Fruit fly (Drosophila melanogaster) whole organism, embryonic: Measurements from ENCODE around the gene mldr.

Experiments used
- Bgb ChIP-seq: fragments of 200-800 bp; sonication (Bioruptor generic); IDR thresholded peaks from 2 replicates; pipeline ENCODE4 v1.3.6; 2022; ENCODE audit warnings: missing biosample characterization, missing genetic modification characterization; ENCODE audit not compliant: partially characterized antibody
- BtbVII ChIP-seq: fragments of 200-800 bp; sonication (Bioruptor generic); optimal IDR thresholded peaks from 3 replicates; lab custom pipeline; 2017; ENCODE audit warnings: missing biosample characterization, mild to moderate bottlenecking, missing genetic modification characterization
- CG12769 ChIP-seq: fragments of 200-800 bp; sonication (Bioruptor generic); optimal IDR thresholded peaks from 2 replicates; lab custom pipeline; 2019; ENCODE audit warnings: missing biosample characterization, mild to moderate bottlenecking, missing genetic modification characterization, moderate library complexity
- CG14441 ChIP-seq: fragments of 200-800 bp; sonication (Bioruptor generic); IDR thresholded peaks from 2 replicates; pipeline ENCODE4 v1.3.6; 2022; ENCODE audit warnings: missing biosample characterization, missing genetic modification characterization
- CG42726 ChIP-seq: fragments of 200-800 bp; sonication (Bioruptor generic); IDR thresholded peaks from 2 replicates; pipeline ENCODE4 v1.3.6; 2022; ENCODE audit warnings: missing biosample characterization, missing genetic modification characterization; ENCODE audit not compliant: partially characterized antibody
- Dbx ChIP-seq: fragments of 200-800 bp; sonication (Bioruptor generic); IDR thresholded peaks from 3 replicates; pipeline ENCODE4 v1.3.6; 2022; ENCODE audit warnings: missing biosample characterization, missing genetic modification characterization
- Hr78 ChIP-seq, 2 experiments: fragments of 200-800 bp in 1 of 2; fragments of >200 bp in 1 of 2; sonication (Bioruptor generic) in 1 of 2; optimal IDR thresholded peaks; 2 replicates each; lab custom pipeline; 2017 to 2019; ENCODE audit warnings: missing biosample characterization in 2 of 2, missing genetic modification characterization in 2 of 2, mild to moderate bottlenecking in 1 of 2, moderate library complexity in 1 of 2
- Sin3A ChIP-seq: fragments of >200 bp; optimal IDR thresholded peaks from 2 replicates; lab custom pipeline; 2018
- danr ChIP-seq: fragments of 200-800 bp; sonication (Bioruptor generic); IDR thresholded peaks from 2 replicates; pipeline ENCODE4 v1.3.6; 2022; ENCODE audit warnings: missing biosample characterization, missing genetic modification characterization
- dm ChIP-seq: fragments of 200-800 bp; sonication (Bioruptor generic); optimal IDR thresholded peaks from 3 replicates; lab custom pipeline; 2016; ENCODE audit warnings: missing biosample characterization, missing genetic modification characterization
- jumu ChIP-seq: fragments of 200-800 bp; sonication (Bioruptor generic); optimal IDR thresholded peaks from 3 replicates; lab custom pipeline; 2016; ENCODE audit warnings: missing biosample characterization, missing genetic modification characterization
- lov ChIP-seq, 2 experiments: fragments of 200-800 bp in 1 of 2; fragments of >200 bp in 1 of 2; sonication (Bioruptor generic) in 1 of 2; IDR thresholded peaks in 1 of 2; optimal IDR thresholded peaks in 1 of 2; 2 replicates in 1 of 2; 3 replicates in 1 of 2; pipeline versions ENCODE4 v1.3.6 to Lab custom; 2017 to 2022; ENCODE audit warnings: missing biosample characterization in 1 of 2, missing genetic modification characterization in 1 of 2
- tna ChIP-seq: fragments of 200-800 bp; sonication (Bioruptor generic); IDR thresholded peaks from 2 replicates; pipeline ENCODE4 v1.3.6; 2022; ENCODE audit warnings: missing biosample characterization, missing genetic modification characterization; ENCODE audit not compliant: partially characterized antibody

DNA sequence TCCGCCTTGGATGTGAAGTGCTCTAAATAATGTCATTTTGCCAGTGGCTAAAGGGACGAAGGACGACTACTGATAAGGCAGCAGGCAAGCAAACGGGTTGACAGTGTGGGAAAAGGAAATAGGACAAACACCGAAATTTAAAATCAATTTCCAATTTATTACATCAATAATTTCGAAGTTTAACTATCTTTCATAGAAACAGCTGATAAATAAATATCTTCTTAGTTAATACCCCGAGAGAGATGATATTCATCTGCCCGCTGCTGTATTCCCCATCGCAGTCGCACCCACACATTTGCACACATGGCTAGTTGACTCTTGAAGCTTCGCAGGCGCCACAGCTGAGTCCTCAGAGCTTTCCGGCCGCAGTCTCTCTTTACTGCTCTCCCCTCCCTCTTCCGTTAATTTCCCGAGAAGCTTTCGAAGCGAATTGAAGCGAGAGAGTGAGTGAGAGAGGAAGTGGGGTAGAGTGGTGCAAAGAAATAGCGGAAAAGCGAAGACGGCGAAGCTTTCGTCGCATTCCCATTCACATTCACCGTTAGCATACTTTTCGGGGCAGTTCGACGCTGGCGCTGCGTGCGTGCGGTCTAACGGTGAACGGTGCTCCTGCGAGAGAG is 25.9 kb downstream of the mldr start:
- TF ChIP-seq danr (GFP tag; lab: Robert Waterston, UW) (peak; percentile 34; the same call in 1 of the 2 replicates), lov (optimal IDR thresholded peaks at IDR 0.05; lab: Kevin White, UChicago) (no peak), lov (GFP tag; IDR thresholded peaks at IDR 0.05; lab: Robert Waterston, UW) (no peak), Sin3A (no peak), tna (GFP tag; lab: Robert Waterston, UW) (no peak), jumu (GFP tag; lab: Kevin White, UChicago) (peak; percentile 20), BtbVII (GFP tag; lab: Kevin White, UChicago) (peak; percentile 51), Hr78 (GFP tag; optimal IDR thresholded peaks at IDR 0.05; lab: Kevin White, UChicago) (no peak), dm (no peak), CG42726 (GFP tag; lab: Robert Waterston, UW) (no peak), Bgb (GFP tag; lab: Robert Waterston, UW) (no peak), CG12769 (tag; lab: Kevin White, UChicago) (peak; percentile 83), CG14441 (peak; percentile 67), Dbx (peak; percentile 73)
